Fruit fly (Drosophila melanogaster) whole organism, embryonic: ENCODE data around the gene Cka.

Experiments used
- ATbp ChIP-seq: fragments of 200-800 bp; sonication (Bioruptor generic); optimal IDR thresholded peaks from 2 replicates; lab custom pipeline; 2017; ENCODE audit warnings: missing biosample characterization, mild to moderate bottlenecking, missing genetic modification characterization, missing genetic modification reagents
- Antp ChIP-seq: fragments of 200-800 bp; sonication (Bioruptor generic); optimal IDR thresholded peaks from 3 replicates; lab custom pipeline; 2016; ENCODE audit warnings: missing biosample characterization, missing genetic modification characterization
- Atf6 ChIP-seq: fragments of 200-800 bp; sonication (Bioruptor generic); IDR thresholded peaks from 2 replicates; pipeline ENCODE4 v1.3.6; 2022; ENCODE audit warnings: missing biosample characterization, missing genetic modification characterization
- Awh ChIP-seq: fragments of 200-800 bp; sonication (Bioruptor generic); IDR thresholded peaks from 2 replicates; pipeline ENCODE4, ENCODE4 v1.3.6; 2022; ENCODE audit warnings: missing biosample characterization, missing genetic modification characterization
- BtbVII ChIP-seq: fragments of 200-800 bp; sonication (Bioruptor generic); optimal IDR thresholded peaks from 3 replicates; lab custom pipeline; 2017; ENCODE audit warnings: missing biosample characterization, mild to moderate bottlenecking, missing genetic modification characterization
- CG10654 ChIP-seq: fragments of 200-800 bp; sonication (Bioruptor generic); optimal IDR thresholded peaks from 2 replicates; lab custom pipeline; 2016; ENCODE audit warnings: missing biosample characterization, missing genetic modification characterization
- CG11085 ChIP-seq: fragments of 200-800 bp; sonication (Bioruptor generic); IDR thresholded peaks from 2 replicates; pipeline ENCODE4 v1.3.6; 2022; ENCODE audit warnings: missing biosample characterization, missing genetic modification characterization
- CG11695 ChIP-seq: fragments of 200-800 bp; sonication (Bioruptor generic); IDR thresholded peaks from 3 replicates; pipeline ENCODE4 v1.3.6; 2022; ENCODE audit warnings: missing biosample characterization, missing genetic modification characterization
- CG15601 ChIP-seq: fragments of 200-800 bp; sonication (Bioruptor generic); optimal IDR thresholded peaks from 3 replicates; lab custom pipeline; 2019; ENCODE audit warnings: missing biosample characterization, mild to moderate bottlenecking, missing genetic modification characterization, moderate library complexity
- CG2129 ChIP-seq: fragments of 200-800 bp; sonication (Bioruptor generic); IDR thresholded peaks from 2 replicates; pipeline ENCODE4 v1.3.6; 2022; ENCODE audit warnings: missing biosample characterization, missing genetic modification characterization; ENCODE audit not compliant: partially characterized antibody
- CG3163 ChIP-seq: fragments of 200-800 bp; sonication (Bioruptor generic); optimal IDR thresholded peaks from 3 replicates; lab custom pipeline; 2016; ENCODE audit warnings: missing biosample characterization, missing genetic modification characterization
- CG4328 ChIP-seq: fragments of 200-800 bp; sonication (Bioruptor generic); optimal IDR thresholded peaks from 3 replicates; lab custom pipeline; 2017; ENCODE audit warnings: missing biosample characterization, missing genetic modification reagents, missing genetic modification characterization
- CG7372 ChIP-seq: fragments of 200-800 bp; sonication (Bioruptor generic); IDR thresholded peaks from 2 replicates; pipeline ENCODE4 v1.3.6; 2022; ENCODE audit warnings: missing biosample characterization, missing genetic modification characterization
- CG7928 ChIP-seq: fragments of 200-800 bp; sonication (Bioruptor generic); optimal IDR thresholded peaks from 2 replicates; lab custom pipeline; 2017; ENCODE audit warnings: missing biosample characterization, mild to moderate bottlenecking, missing genetic modification characterization
- CG8478 ChIP-seq: fragments of >200 bp; optimal IDR thresholded peaks from 2 replicates; lab custom pipeline; 2018
- CG9215 ChIP-seq: fragments of 200-800 bp; sonication (Bioruptor generic); IDR thresholded peaks from 2 replicates; pipeline ENCODE4 v1.3.6; 2022; ENCODE audit warnings: missing biosample characterization, missing genetic modification characterization
- CG9609 ChIP-seq: fragments of 200-800 bp; sonication (Bioruptor generic); optimal IDR thresholded peaks from 3 replicates; lab custom pipeline; 2016; ENCODE audit warnings: missing biosample characterization, missing genetic modification characterization
- CG9727 ChIP-seq: fragments of 200-800 bp; sonication (Bioruptor generic); optimal IDR thresholded peaks from 3 replicates; lab custom pipeline; 2017; ENCODE audit warnings: missing biosample characterization, mild to moderate bottlenecking, missing genetic modification characterization
- CHES-1-like ChIP-seq: fragments of 200-800 bp; sonication (Bioruptor generic); optimal IDR thresholded peaks from 2 replicates; lab custom pipeline; 2016; ENCODE audit warnings: missing biosample characterization, missing genetic modification characterization
- D19A ChIP-seq: fragments of 200-800 bp; optimal IDR thresholded peaks from 3 replicates; lab custom pipeline; 2019; ENCODE audit warnings: missing biosample characterization, mild to moderate bottlenecking, missing genetic modification characterization, moderate library complexity
- Dad ChIP-seq: fragments of 200-800 bp; sonication (Bioruptor generic); optimal IDR thresholded peaks from 3 replicates; lab custom pipeline; 2016; ENCODE audit warnings: missing biosample characterization, missing genetic modification characterization
- Deaf1 ChIP-seq: fragments of 200-800 bp; optimal IDR thresholded peaks from 3 replicates; lab custom pipeline; 2019; ENCODE audit warnings: missing biosample characterization, mild to moderate bottlenecking, missing genetic modification characterization, moderate library complexity
- Doc3 ChIP-seq: fragments of 200-800 bp; sonication (Bioruptor generic); IDR thresholded peaks from 3 replicates; pipeline ENCODE4 v1.3.6; 2022; ENCODE audit warnings: missing biosample characterization, missing genetic modification characterization; ENCODE audit not compliant: partially characterized antibody
- Ets65A ChIP-seq: fragments of 200-800 bp; sonication (Bioruptor generic); peaks from one replicate; lab custom pipeline; 2016; ENCODE audit warnings: missing biosample characterization, missing genetic modification characterization
- GATAe ChIP-seq: fragments of 200-800 bp; sonication (Bioruptor generic); conservative IDR thresholded peaks from 2 replicates; pipeline ENCODE4 v1.3.6; 2022; ENCODE audit warnings: missing biosample characterization, missing genetic modification characterization
- Hand ChIP-seq: fragments of 200-800 bp; sonication (Bioruptor generic); optimal IDR thresholded peaks from 2 replicates; lab custom pipeline; 2017; ENCODE audit warnings: mild to moderate bottlenecking, missing biosample characterization, missing genetic modification reagents, missing genetic modification characterization
- Hr39 ChIP-seq: fragments of >200 bp; optimal IDR thresholded peaks from 2 replicates; lab custom pipeline; 2017
- NfI ChIP-seq: fragments of 200-800 bp; sonication (Bioruptor generic); optimal IDR thresholded peaks from 3 replicates; lab custom pipeline; 2018; ENCODE audit warnings: missing biosample characterization, mild to moderate bottlenecking, missing genetic modification characterization, moderate library complexity
- Scr ChIP-seq: fragments of 200-800 bp; sonication (Bioruptor generic); IDR thresholded peaks from 2 replicates; pipeline ENCODE4 v1.3.6; 2022; ENCODE audit warnings: missing biosample characterization, missing genetic modification characterization; ENCODE audit not compliant: partially characterized antibody
- az2 ChIP-seq: fragments of 200-800 bp; sonication (Bioruptor generic); optimal IDR thresholded peaks from 3 replicates; lab custom pipeline; 2016; ENCODE audit warnings: missing biosample characterization, missing genetic modification characterization
- caup ChIP-seq: fragments of 200-800 bp; sonication (Bioruptor generic); optimal IDR thresholded peaks from 3 replicates; lab custom pipeline; 2017; ENCODE audit warnings: missing biosample characterization, mild to moderate bottlenecking, missing genetic modification characterization, moderate library complexity; ENCODE audit not compliant: severe bottlenecking
- chm ChIP-seq: fragments of 200-800 bp; sonication (Bioruptor generic); IDR thresholded peaks from 2 replicates; pipeline ENCODE4 v1.3.6; 2022; ENCODE audit warnings: missing biosample characterization, missing genetic modification characterization
- dmrt99B ChIP-seq: fragments of 200-800 bp; sonication (Bioruptor generic); optimal IDR thresholded peaks from 2 replicates; lab custom pipeline; 2018; ENCODE audit warnings: missing biosample characterization, mild to moderate bottlenecking, missing genetic modification characterization, moderate library complexity
- ems ChIP-seq: fragments of 200-800 bp; sonication (Bioruptor generic); optimal IDR thresholded peaks from 3 replicates; lab custom pipeline; 2016; ENCODE audit warnings: missing biosample characterization, missing genetic modification characterization
- fd64A ChIP-seq: fragments of 200-800 bp; sonication (Bioruptor generic); optimal IDR thresholded peaks from 3 replicates; lab custom pipeline; 2018; ENCODE audit warnings: missing biosample characterization, mild to moderate bottlenecking, missing genetic modification characterization
- gce ChIP-seq: fragments of 200-800 bp; sonication (Bioruptor generic); IDR thresholded peaks from 3 replicates; pipeline ENCODE4 v1.3.6; 2022; ENCODE audit warnings: missing biosample characterization, missing genetic modification characterization
- hkb ChIP-seq, 2 experiments: fragments of 200-800 bp in 1 of 2; fragments of >200 bp in 1 of 2; sonication (Bioruptor generic) in 1 of 2; IDR thresholded peaks in 1 of 2; optimal IDR thresholded peaks in 1 of 2; 2 replicates each; pipeline versions ENCODE4 v1.3.6 to Lab custom; 2017 to 2022; ENCODE audit warnings: missing biosample characterization in 1 of 2, missing genetic modification characterization in 1 of 2
- lab ChIP-seq: fragments of 200-800 bp; sonication (Bioruptor generic); optimal IDR thresholded peaks from 3 replicates; lab custom pipeline; 2017; ENCODE audit warnings: missing biosample characterization, missing genetic modification characterization, mild to moderate bottlenecking, moderate library complexity, missing genetic modification reagents
- mam ChIP-seq: fragments of 200-800 bp; sonication (Bioruptor generic); optimal IDR thresholded peaks from 3 replicates; lab custom pipeline; 2016; ENCODE audit warnings: missing biosample characterization, missing genetic modification characterization
- nau ChIP-seq: fragments of 200-800 bp; sonication (Bioruptor generic); optimal IDR thresholded peaks from 3 replicates; lab custom pipeline; 2017; ENCODE audit warnings: missing biosample characterization, mild to moderate bottlenecking, missing genetic modification characterization, missing genetic modification reagents
- nerfin-1 ChIP-seq: fragments of 200-800 bp; sonication (Bioruptor generic); optimal IDR thresholded peaks from 3 replicates; lab custom pipeline; 2019; ENCODE audit warnings: missing biosample characterization, mild to moderate bottlenecking, missing genetic modification characterization, moderate library complexity
- nmo ChIP-seq: fragments of 200-800 bp; sonication (Bioruptor generic); optimal IDR thresholded peaks from 2 replicates; lab custom pipeline; 2018; ENCODE audit warnings: missing biosample characterization, mild to moderate bottlenecking, missing genetic modification characterization, moderate library complexity
- onecut ChIP-seq: fragments of 200-800 bp; sonication (Bioruptor generic); IDR thresholded peaks from 2 replicates; pipeline ENCODE4 v1.3.6; 2022; ENCODE audit warnings: missing biosample characterization, missing genetic modification characterization
- row ChIP-seq: fragments of 200-800 bp; sonication (Bioruptor generic); IDR thresholded peaks from 3 replicates; pipeline ENCODE4 v1.3.6; 2022; ENCODE audit warnings: missing biosample characterization, missing genetic modification characterization
- sd ChIP-seq: fragments of 200-800 bp; sonication (Bioruptor generic); optimal IDR thresholded peaks from 3 replicates; lab custom pipeline; 2018; ENCODE audit warnings: missing biosample characterization, mild to moderate bottlenecking, missing genetic modification characterization, moderate library complexity
- slp2 ChIP-seq: fragments of 200-800 bp; sonication (Bioruptor generic); optimal IDR thresholded peaks from 2 replicates; lab custom pipeline; 2016; ENCODE audit warnings: missing biosample characterization, missing genetic modification characterization
- tll ChIP-seq, 2 experiments: fragments of 200-800 bp in 1 of 2; fragments of >200 bp in 1 of 2; sonication (Bioruptor generic) in 1 of 2; optimal IDR thresholded peaks; 2 replicates each; lab custom pipeline; 2017 to 2019; ENCODE audit warnings: missing biosample characterization in 2 of 2, missing genetic modification characterization in 2 of 2, mild to moderate bottlenecking in 1 of 2, moderate library complexity in 1 of 2
- ttk ChIP-seq: fragments of 200-800 bp; sonication (Bioruptor generic); IDR thresholded peaks from 2 replicates; pipeline ENCODE4 v2.1.2; 2022; ENCODE audit warnings: missing biosample characterization, missing genetic modification characterization
- vvl ChIP-seq: fragments of 200-800 bp; sonication (Bioruptor generic); IDR thresholded peaks from 2 replicates; pipeline ENCODE4 v1.3.6; 2022; ENCODE audit warnings: missing biosample characterization, missing genetic modification characterization

Gene Cka

dm6 chr2L:8042645-8043281, 12.2 kb downstream of the Cka start, which contains the start of gene RpL36A (continued):
- TF ChIP-seq BtbVII (GFP tag; lab: Kevin White, UChicago) (peak; percentile 45), gce (GFP tag; lab: Robert Waterston, UW) (no peak), CG7928 (GFP tag; lab: Kevin White, UChicago) (no peak), Hand (GFP tag; lab: Kevin White, UChicago) (peak; percentile 57), CG9727 (GFP tag; lab: Kevin White, UChicago) (peak; percentile 70), Dad (GFP tag; lab: Kevin White, UChicago) (peak; percentile 20), Antp (GFP tag; lab: Kevin White, UChicago) (no peak), ATbp (GFP tag; lab: Kevin White, UChicago) (peak; percentile 62), CG9609 (GFP tag; lab: Kevin White, UChicago) (peak; percentile 44), ems (GFP tag; lab: Kevin White, UChicago) (peak; percentile 41), sd (tag; lab: Kevin White, UChicago) (peak; percentile 16), Atf6 (GFP tag; lab: Robert Waterston, UW) (peak; percentile 44; the same call in 1 of the 2 replicates), Doc3 (peak; percentile 70), CG15601 (tag; lab: Kevin White, UChicago) (peak; percentile 54), CG11695 (GFP tag; lab: Robert Waterston, UW) (no peak; the same call in 2 of the 3 replicates), tll (GFP tag; optimal IDR thresholded peaks at IDR 0.05; lab: Kevin White, UChicago) (no peak), CG3163 (GFP tag; lab: Kevin White, UChicago) (peak; percentile 34), Deaf1 (no peak), CHES-1-like (GFP tag; lab: Kevin White, UChicago) (peak; percentile 59), CG11085 (GFP tag; lab: Robert Waterston, UW) (peak; percentile 43; the same call in 1 of the 2 replicates), CG2129 (GFP tag; lab: Robert Waterston, UW) (peak; percentile 75), CG7372 (no peak), CG8478 (lab: Kevin White, UChicago) (no peak), nerfin-1 (tag; lab: Kevin White, UChicago) (peak; percentile 28), row (GFP tag; lab: Robert Waterston, UW) (peak; percentile 74), lab (GFP tag; lab: Kevin White, UChicago) (peak; percentile 77), CG9215 (GFP tag; lab: Robert Waterston, UW) (no peak), GATAe (GFP tag; lab: Robert Waterston, UW) (0 out of 2 replicates have a peak, but pooled peaks have one; percentile 13), fd64A (GFP tag; lab: Kevin White, UChicago) (peak; percentile 69), CG4328 (GFP tag; lab: Kevin White, UChicago) (peak; percentile 55), Hr39 (lab: Kevin White, UChicago) (no peak), Awh (GFP tag; lab: Robert Waterston, UW) (peak; percentile 53; the same call in 1 of the 2 replicates), D19A (no peak), CG10654 (GFP tag; lab: Kevin White, UChicago) (no peak), Ets65A (peak; percentile 93), NfI (GFP tag; lab: Kevin White, UChicago) (peak; percentile 83), caup (GFP tag; lab: Kevin White, UChicago) (peak; percentile 62), ttk (GFP tag; lab: Robert Waterston, UW) (peak; percentile 18; the same call in 1 of the 2 replicates), chm (peak; percentile 81), onecut (GFP tag; lab: Robert Waterston, UW) (peak; percentile 69), Scr (GFP tag; lab: Robert Waterston, UW) (peak; percentile 87), mam (GFP tag; lab: Kevin White, UChicago) (peak; percentile 66), nau (GFP tag; lab: Kevin White, UChicago) (no peak), nmo (GFP tag; lab: Kevin White, UChicago) (peak; percentile 47), dmrt99B (tag; lab: Kevin White, UChicago) (no peak), hkb (optimal IDR thresholded peaks at IDR 0.05; lab: Kevin White, UChicago) (no peak), hkb (GFP tag; IDR thresholded peaks at IDR 0.05; lab: Robert Waterston, UW) (peak; percentile 65), slp2 (peak; percentile 33), vvl (GFP tag; lab: Robert Waterston, UW) (peak; percentile 74), az2 (GFP tag; lab: Kevin White, UChicago) (no peak)
